Fruit fly (Drosophila melanogaster) whole organism, wandering third instar larva: ENCODE measurements around the gene CG5250.

ENCODE experiments used
- Abd-B ChIP-seq: fragments of >200 bp; optimal IDR thresholded peaks from 2 replicates; lab custom pipeline; 2017; ENCODE audit warnings: missing biosample characterization, missing genetic modification characterization
- Dfd ChIP-seq: fragments of >200 bp; optimal IDR thresholded peaks from 2 replicates; lab custom pipeline; 2017; ENCODE audit warnings: missing biosample characterization, missing genetic modification characterization
- GATAd ChIP-seq: sonication (Bioruptor generic); optimal IDR thresholded peaks from 2 replicates; lab custom pipeline; 2016; ENCODE audit warnings: missing biosample characterization, missing genetic modification characterization
- Vsx2 ChIP-seq: fragments of 200-300, 225-300 bp; sonication (Bioruptor generic); optimal IDR thresholded peaks from 2 replicates; lab custom pipeline; 2018; ENCODE audit warnings: missing biosample characterization, missing genetic modification characterization; ENCODE audit not compliant: partially characterized antibody
- dl ChIP-seq, 2 experiments: fragments of 175-275, 200-275 bp in 1 of 2; fragments of 200-275 bp in 1 of 2; sonication (Bioruptor generic); optimal IDR thresholded peaks; lab custom pipeline; 2018; ENCODE audit warnings: mild to moderate bottlenecking in 2 of 2, missing biosample characterization in 2 of 2, missing genetic modification characterization in 2 of 2, moderate library complexity in 2 of 2; ENCODE audit not compliant: partially characterized antibody in 2 of 2, insufficient read depth in 1 of 2
- lola ChIP-seq: fragments of >200 bp; optimal IDR thresholded peaks from 2 replicates; lab custom pipeline; 2017; ENCODE audit warnings: missing biosample characterization, missing genetic modification characterization

- TF ChIP-seq GATAd (GFP tag; lab: Kevin White, UChicago) (no peak), Vsx2 (GFP tag; lab: Kevin White, UChicago) (no peak), dl (GFP tag; optimal IDR thresholded peaks at IDR 0.05; lab: Kevin White, UChicago; ENCODE audit: insufficient read depth in 1 of 2, partially characterized antibody in 2 of 2) (no peak), Dfd (GFP tag; lab: Kevin White, UChicago) (no peak), lola (GFP tag; lab: Kevin White, UChicago) (no peak), Abd-B (no peak)
Observed at dm6 chr3R:19212545-19213176, 16.4 kb downstream of the CG5250 start.
